Worm (Caenorhabditis elegans) whole organism, L1 larva: ENCODE data around the gene Y41G9A.5.

Source experiments
- aha-1 ChIP-seq: fragments of 150-350 bp; optimal IDR thresholded peaks from 2 replicates; lab custom pipeline; 2014; ENCODE audit warnings: missing biosample characterization, missing genetic modification characterization
- alr-1 ChIP-seq: fragments of 200-800 bp; sonication (Bioruptor generic); optimal IDR thresholded peaks from 2 replicates; lab custom pipeline; 2018; ENCODE audit warnings: borderline replicate concordance, mild to moderate bottlenecking, missing genetic modification characterization, missing compliant biosample characterization
- aly-2 ChIP-seq: fragments of 150-350 bp; optimal IDR thresholded peaks from 2 replicates; lab custom pipeline; 2014; ENCODE audit warnings: missing biosample characterization, missing genetic modification characterization
- blmp-1 ChIP-seq: fragments of 150-350 bp; optimal IDR thresholded peaks from 2 replicates; lab custom pipeline; 2014; ENCODE audit warnings: missing biosample characterization, missing genetic modification characterization
- ceh-8 ChIP-seq: fragments of 200-800 bp; sonication (Bioruptor generic); optimal IDR thresholded peaks from 2 replicates; lab custom pipeline; 2018; ENCODE audit warnings: mild to moderate bottlenecking, missing genetic modification characterization, moderate library complexity, missing compliant biosample characterization
- ceh-82 ChIP-seq, 3 experiments: fragments of 150-350 bp in 1 of 3; sonication (generic microtip) in 2 of 3; optimal IDR thresholded peaks; 2 replicates each; lab custom pipeline; 2014 to 2017; ENCODE audit warnings: missing biosample characterization in 3 of 3, missing genetic modification characterization in 3 of 3
- ceh-88 ChIP-seq: fragments of 200-800 bp; sonication (Bioruptor generic); IDR thresholded peaks from 2 replicates; pipeline ENCODE4 v1.3.6; 2022; ENCODE audit warnings: missing genetic modification characterization, missing compliant biosample characterization
- ces-1 ChIP-seq: fragments of 150-350 bp; optimal IDR thresholded peaks from 2 replicates; lab custom pipeline; 2014; ENCODE audit warnings: missing biosample characterization, missing genetic modification reagents, missing genetic modification characterization
- dpl-1 ChIP-seq, 3 experiments: fragments of 150-350 bp in 2 of 3; sonication (generic microtip) in 1 of 3; optimal IDR thresholded peaks; 2 replicates each; lab custom pipeline; 2014 to 2017; ENCODE audit warnings: missing biosample characterization in 3 of 3, missing genetic modification characterization in 3 of 3, missing genetic modification reagents in 3 of 3
- efl-1 ChIP-seq, 4 experiments: fragments of 150-350 bp; optimal IDR thresholded peaks in 3 of 4; peaks in 1 of 4; 1 replicate in 1 of 4; 2 replicates in 3 of 4; lab custom pipeline; 2014; ENCODE audit warnings: missing biosample characterization in 2 of 4, missing genetic modification characterization in 2 of 4, missing genetic modification reagents in 2 of 4
- egl-27 ChIP-seq, 2 experiments: fragments of 150-350 bp in 1 of 2; sonication (generic microtip); optimal IDR thresholded peaks; 3 replicates each; lab custom pipeline; 2017 to 2018; ENCODE audit warnings: missing biosample characterization in 2 of 2, missing genetic modification characterization in 2 of 2, missing genetic modification reagents in 2 of 2
- ets-5 ChIP-seq: fragments of 200-800 bp; sonication (Bioruptor generic); IDR thresholded peaks from 2 replicates; pipeline ENCODE4 v1.3.6; 2022; ENCODE audit warnings: missing genetic modification characterization, missing compliant biosample characterization
- fkh-10 ChIP-seq: sonication (generic microtip); optimal IDR thresholded peaks from 2 replicates; lab custom pipeline; 2017; ENCODE audit warnings: missing biosample characterization, missing genetic modification reagents, missing genetic modification characterization
- fkh-8 ChIP-seq: sonication (generic microtip); optimal IDR thresholded peaks from 2 replicates; lab custom pipeline; 2016; ENCODE audit warnings: mild to moderate bottlenecking, missing genetic modification characterization, missing compliant biosample characterization
- hlh-17 ChIP-seq: fragments of 200-800 bp; sonication (Bioruptor generic); optimal IDR thresholded peaks from 2 replicates; lab custom pipeline; 2018; ENCODE audit warnings: missing genetic modification characterization, mild to moderate bottlenecking, missing compliant biosample characterization, moderate library complexity, borderline replicate concordance
- hlh-4 ChIP-seq: sonication (generic microtip); optimal IDR thresholded peaks from 2 replicates; lab custom pipeline; 2016; ENCODE audit warnings: mild to moderate bottlenecking, missing genetic modification characterization, missing compliant biosample characterization
- hpl-2 ChIP-seq: fragments of 150-350 bp; optimal IDR thresholded peaks from 2 replicates; lab custom pipeline; 2014; ENCODE audit warnings: missing biosample characterization, missing genetic modification reagents, missing genetic modification characterization
- lin-14 ChIP-seq: fragments of 200-800 bp; sonication (Bioruptor generic); optimal IDR thresholded peaks from 2 replicates; lab custom pipeline; 2018; ENCODE audit warnings: mild to moderate bottlenecking, missing genetic modification characterization, moderate library complexity, missing compliant biosample characterization
- lin-15B ChIP-seq: fragments of 150-350 bp; sonication (generic microtip); optimal IDR thresholded peaks from 3 replicates; lab custom pipeline; 2014; ENCODE audit warnings: missing biosample characterization, missing genetic modification characterization
- lir-3 ChIP-seq: sonication (generic microtip); optimal IDR thresholded peaks from 2 replicates; lab custom pipeline; 2016; ENCODE audit warnings: mild to moderate bottlenecking, missing genetic modification characterization, moderate library complexity, missing compliant biosample characterization; ENCODE audit not compliant: poor library complexity
- mdl-1 ChIP-seq, 2 experiments: fragments of 150-350 bp; optimal IDR thresholded peaks; 2 replicates each; lab custom pipeline; 2014 to 2017; ENCODE audit warnings: missing biosample characterization in 2 of 2, missing genetic modification characterization in 2 of 2, inconsistent platforms in 1 of 2
- nhr-28 ChIP-seq: fragments of 150-350 bp; optimal IDR thresholded peaks from 2 replicates; lab custom pipeline; 2014; ENCODE audit warnings: missing biosample characterization, missing genetic modification characterization
- nhr-47 ChIP-seq: sonication (generic microtip); optimal IDR thresholded peaks from 2 replicates; lab custom pipeline; 2016; ENCODE audit warnings: mild to moderate bottlenecking, missing genetic modification characterization, moderate library complexity, missing compliant biosample characterization
- nhr-71 ChIP-seq: sonication (generic microtip); optimal IDR thresholded peaks from 2 replicates; lab custom pipeline; 2016; ENCODE audit warnings: mild to moderate bottlenecking, missing genetic modification characterization, moderate library complexity, missing compliant biosample characterization
- pag-3 ChIP-seq: sonication (generic microtip); optimal IDR thresholded peaks from 2 replicates; lab custom pipeline; 2017; ENCODE audit warnings: missing genetic modification characterization, mild to moderate bottlenecking, missing compliant biosample characterization, antibody characterized with exemption, borderline replicate concordance; ENCODE audit not compliant: insufficient read depth
- pax-3 ChIP-seq: fragments of 200-800 bp; sonication (Bioruptor generic); optimal IDR thresholded peaks from 2 replicates; lab custom pipeline; 2018; ENCODE audit warnings: mild to moderate bottlenecking, missing genetic modification characterization, moderate library complexity, missing compliant biosample characterization
- pqm-1 ChIP-seq: sonication (generic microtip); optimal IDR thresholded peaks from 3 replicates; lab custom pipeline; 2017; ENCODE audit warnings: missing biosample characterization, missing genetic modification characterization
- rnt-1 ChIP-seq: sonication (generic microtip); optimal IDR thresholded peaks from 2 replicates; lab custom pipeline; 2016; ENCODE audit warnings: mild to moderate bottlenecking, missing genetic modification characterization, moderate library complexity, missing compliant biosample characterization
- skn-1 ChIP-seq: fragments of 150-350 bp; optimal IDR thresholded peaks from 2 replicates; lab custom pipeline; 2014; ENCODE audit warnings: missing biosample characterization, missing genetic modification characterization
- snpc-4 ChIP-seq: fragments of 150-350 bp; optimal IDR thresholded peaks from 2 replicates; lab custom pipeline; 2014; ENCODE audit warnings: missing biosample characterization, missing genetic modification characterization
- sptf-1 ChIP-seq: fragments of 150-350 bp; optimal IDR thresholded peaks from 2 replicates; lab custom pipeline; 2014; ENCODE audit warnings: missing biosample characterization, missing genetic modification characterization
- sup-37 ChIP-seq: fragments of 200-800 bp; sonication (Bioruptor generic); optimal IDR thresholded peaks from 2 replicates; lab custom pipeline; 2018; ENCODE audit warnings: mild to moderate bottlenecking, missing genetic modification characterization, missing compliant biosample characterization
- tbx-2 ChIP-seq: sonication (generic microtip); optimal IDR thresholded peaks from 2 replicates; lab custom pipeline; 2016; ENCODE audit warnings: missing genetic modification characterization, missing compliant biosample characterization
- unc-30 ChIP-seq: sonication (generic microtip); optimal IDR thresholded peaks from 2 replicates; lab custom pipeline; 2017; ENCODE audit warnings: missing biosample characterization, missing genetic modification characterization
- unc-86 ChIP-seq: sonication (generic microtip); optimal IDR thresholded peaks from 2 replicates; lab custom pipeline; 2016; ENCODE audit warnings: missing genetic modification characterization, missing compliant biosample characterization
- vab-15 ChIP-seq: sonication (generic microtip); optimal IDR thresholded peaks from 2 replicates; lab custom pipeline; 2017; ENCODE audit warnings: missing genotype, mild to moderate bottlenecking, missing genetic modification characterization, missing compliant biosample characterization
- zag-1 ChIP-seq: fragments of 150-350 bp; optimal IDR thresholded peaks from 2 replicates; lab custom pipeline; 2014; ENCODE audit warnings: missing biosample characterization, missing genetic modification characterization
- ztf-11 ChIP-seq, 2 experiments: sonication (generic microtip); optimal IDR thresholded peaks; 2 replicates each; lab custom pipeline; 2016 to 2017; ENCODE audit warnings: missing genetic modification characterization in 2 of 2, missing biosample characterization in 1 of 2, missing compliant biosample characterization in 1 of 2

The Y41G9A.5 gene

ce11 chrX:2939085-2939484 is 7.4 kb upstream of the Y41G9A.5 start (continued):
- no peak for TF ChIP-seq lir-3 (tag; lab: Kevin White, UChicago)
- peak; percentile 4 for TF ChIP-seq nhr-47
- no peak for TF ChIP-seq unc-86 (tag; lab: Kevin White, UChicago)
- TF ChIP-seq nhr-71: no peak
- TF ChIP-seq mdl-1 (tag; optimal IDR thresholded peaks at IDR 0.05; lab: Kevin White, UChicago): no peak
- no peak for TF ChIP-seq egl-27 (tag; optimal IDR thresholded peaks at IDR 0.05; lab: Kevin White, UChicago)
- TF ChIP-seq skn-1 (tag; lab: Kevin White, UChicago): no peak
- no peak for TF ChIP-seq sup-37 (GFP tag; lab: Kevin White, UChicago)
- no peak for TF ChIP-seq alr-1 (tag; lab: Kevin White, UChicago)
- no peak for TF ChIP-seq ztf-11 (tag; optimal IDR thresholded peaks at IDR 0.05; lab: Kevin White, UChicago)
- TF ChIP-seq lin-14 (GFP tag; lab: Kevin White, UChicago): peak; percentile 66
- no peak for TF ChIP-seq hpl-2 (GFP tag; lab: Kevin White, UChicago)
- TF ChIP-seq rnt-1 (tag; lab: Kevin White, UChicago): no peak
- no peak for TF ChIP-seq nhr-28
- no peak for TF ChIP-seq dpl-1 (GFP tag; optimal IDR thresholded peaks at IDR 0.05; lab: Kevin White, UChicago)
- no peak for TF ChIP-seq aly-2 (tag; lab: Kevin White, UChicago)
- no peak for TF ChIP-seq tbx-2 (tag; lab: Kevin White, UChicago)
- no peak for TF ChIP-seq fkh-10
- TF ChIP-seq aha-1 (tag; lab: Kevin White, UChicago): no peak

ce11 chrX:2939526-2939925 is 6.9 kb upstream of the Y41G9A.5 start:
- TF ChIP-seq ceh-88 (no peak), sptf-1 (tag; lab: Kevin White, UChicago) (no peak), efl-1 (optimal IDR thresholded peaks at IDR 0.05; lab: Kevin White, UChicago) (no peak), efl-1 (GFP tag; optimal IDR thresholded peaks at IDR 0.05 in 1 of 2; lab: Kevin White, UChicago) (peak in 1 of 2 experiments; percentile 36), lin-14 (GFP tag; lab: Kevin White, UChicago) (peak; percentile 37), fkh-8 (no peak), pax-3 (tag; lab: Kevin White, UChicago) (no peak), blmp-1 (peak; percentile 4)

ce11 chrX:2940572-2940971 is 5.9 kb upstream of the Y41G9A.5 start, which contains the start of gene pfk-1.1:
pfk-1.1 (plus strand) TSS chrX:2940872.
- TF ChIP-seq hlh-17 (GFP tag; lab: Kevin White, UChicago) (no peak), pqm-1 (tag; lab: Kevin White, UChicago) (no peak), hlh-4 (tag; lab: Kevin White, UChicago) (no peak), ets-5 (no peak), nhr-47 (no peak), snpc-4 (tag; lab: Kevin White, UChicago) (no peak), pag-3 (tag; lab: Kevin White, UChicago) (no peak), lin-15B (tag; lab: Kevin White, UChicago) (no peak), aha-1 (tag; lab: Kevin White, UChicago) (no peak), ceh-8 (GFP tag; lab: Kevin White, UChicago) (no peak), zag-1 (no peak), aly-2 (tag; lab: Kevin White, UChicago) (no peak), unc-30 (tag; lab: Kevin White, UChicago) (no peak), vab-15 (no peak), dpl-1 (GFP tag; optimal IDR thresholded peaks at IDR 0.05; lab: Kevin White, UChicago) (no peak), ceh-82 (tag; optimal IDR thresholded peaks at IDR 0.05; lab: Kevin White, UChicago) (no peak), hpl-2 (GFP tag; lab: Kevin White, UChicago) (no peak), unc-86 (tag; lab: Kevin White, UChicago) (no peak), ces-1 (GFP tag; lab: Kevin White, UChicago) (no peak)
- TF ChIP-seq, all 84 proteins: peak for 0
